Fruit fly (Drosophila melanogaster): Measurements from ENCODE around the gene CG9682.

CG9682 gene

dm6 chr3R:30250496-30250978, at the start of gene CG9682:
CG9682 (plus strand) TSS chr3R:30250928.
- no peak for TF ChIP-seq noc (tag; optimal IDR thresholded peaks at IDR 0.05)

- TF ChIP-seq noc (tag; optimal IDR thresholded peaks at IDR 0.05), result no peak
These were observed 49.7 kb upstream of the CG9682 start for dm6 chr3R:30201064-30201463.

- no peak for TF ChIP-seq noc (tag; optimal IDR thresholded peaks at IDR 0.05)
These were observed 47.9 kb upstream of the CG9682 start, which contains the start of gene CG9743 for dm6 chr3R:30202898-30203103. CG9743 (minus strand) TSS chr3R:30202998.

dm6 chr3R:30203104-30203986, 47.4 kb upstream of the CG9682 start:
- peak; percentile 97 for TF ChIP-seq noc (tag; optimal IDR thresholded peaks at IDR 0.05)

dm6 chr3R:30204004-30204603, 46.6 kb upstream of the CG9682 start:
- no peak for TF ChIP-seq noc (tag; optimal IDR thresholded peaks at IDR 0.05)

dm6 chr3R:30205946-30206345, 44.8 kb upstream of the CG9682 start:
- TF ChIP-seq noc (tag; optimal IDR thresholded peaks at IDR 0.05), result no peak

- no peak for TF ChIP-seq noc (tag; optimal IDR thresholded peaks at IDR 0.05)
These were observed 42.7 kb upstream of the CG9682 start for dm6 chr3R:30208011-30208410.

dm6 chr3R:30208766-30209484, 41.8 kb upstream of the CG9682 start, which contains the start of gene RpS7:
RpS7 (minus strand) TSS chr3R:30209020.
- peak; percentile 64 for TF ChIP-seq noc (tag; optimal IDR thresholded peaks at IDR 0.05)

dm6 chr3R:30209648-30210047, 41.1 kb upstream of the CG9682 start, which contains the start of gene Anp:
Anp (plus strand) TSS chr3R:30209948.
- TF ChIP-seq noc (tag; optimal IDR thresholded peaks at IDR 0.05), result no peak

- no peak for TF ChIP-seq noc (tag; optimal IDR thresholded peaks at IDR 0.05)
These were observed 40.2 kb upstream of the CG9682 start, which contains the start of gene CecA1 for dm6 chr3R:30210560-30210959. CecA1 (plus strand) TSS chr3R:30210874.

dm6 chr3R:30211856-30212255, 38.9 kb upstream of the CG9682 start, which contains the start of gene CecA2:
CecA2 (plus strand) TSS chr3R:30212156.
- TF ChIP-seq noc (tag; optimal IDR thresholded peaks at IDR 0.05), result no peak

dm6 chr3R:30213697-30214096, 37.0 kb upstream of the CG9682 start, which contains the start of gene CecB:
CecB (minus strand) TSS chr3R:30213797.
- TF ChIP-seq noc (tag; optimal IDR thresholded peaks at IDR 0.05), result no peak

- TF ChIP-seq noc (tag; optimal IDR thresholded peaks at IDR 0.05), result no peak
These were observed 35.7 kb upstream of the CG9682 start for dm6 chr3R:30215020-30215419.

- no peak for TF ChIP-seq noc (tag; optimal IDR thresholded peaks at IDR 0.05)
These were observed 34.5 kb upstream of the CG9682 start, which contains the start of gene CecC for dm6 chr3R:30216210-30216609. CecC (plus strand) TSS chr3R:30216484.

dm6 chr3R:30222236-30222635, 28.5 kb upstream of the CG9682 start:
- no peak for TF ChIP-seq noc (tag; optimal IDR thresholded peaks at IDR 0.05)

- TF ChIP-seq noc (tag; optimal IDR thresholded peaks at IDR 0.05), result no peak
These were observed 26.2 kb upstream of the CG9682 start for dm6 chr3R:30224577-30224976.

Measured in whole organism, larva.